Fruit fly (Drosophila melanogaster) whole organism, embryonic: ENCODE measurements around the gene CG11670.

Experiments
- ATbp ChIP-seq: fragments of 200-800 bp; sonication (Bioruptor generic); optimal IDR thresholded peaks from 2 replicates; lab custom pipeline; 2017; ENCODE audit warnings: missing biosample characterization, mild to moderate bottlenecking, missing genetic modification characterization, missing genetic modification reagents
- Bteb2 ChIP-seq: fragments of 200-800 bp; sonication (Bioruptor generic); optimal IDR thresholded peaks from 2 replicates; lab custom pipeline; 2016; ENCODE audit warnings: missing biosample characterization, missing genetic modification characterization
- CG10147 ChIP-seq: fragments of 200-800 bp; sonication (Bioruptor generic); optimal IDR thresholded peaks from 2 replicates; lab custom pipeline; 2019; ENCODE audit warnings: missing biosample characterization, mild to moderate bottlenecking, missing genetic modification characterization, moderate library complexity
- CG12299 ChIP-seq: fragments of 200-800 bp; sonication (Bioruptor generic); optimal IDR thresholded peaks from 2 replicates; lab custom pipeline; 2018; ENCODE audit warnings: missing biosample characterization, mild to moderate bottlenecking, missing genetic modification characterization
- CG14860 ChIP-seq: fragments of 200-800 bp; sonication (Bioruptor generic); IDR thresholded peaks from 3 replicates; pipeline ENCODE4 v1.3.6; 2022; ENCODE audit warnings: missing biosample characterization, missing genetic modification characterization; ENCODE audit not compliant: partially characterized antibody
- CG1602 ChIP-seq: fragments of 200-800 bp; sonication (Bioruptor generic); optimal IDR thresholded peaks from 3 replicates; lab custom pipeline; 2016; ENCODE audit warnings: missing biosample characterization, missing genetic modification characterization
- CG17186 ChIP-seq: fragments of 200-800 bp; sonication (Bioruptor generic); optimal IDR thresholded peaks from 3 replicates; lab custom pipeline; 2017; ENCODE audit warnings: missing biosample characterization, missing genetic modification reagents, missing genetic modification characterization
- CG17802 ChIP-seq: fragments of 200-800 bp; sonication (Bioruptor generic); optimal IDR thresholded peaks from 2 replicates; lab custom pipeline; 2018; ENCODE audit warnings: missing biosample characterization, mild to moderate bottlenecking, missing genetic modification characterization, moderate library complexity
- CG1792 ChIP-seq: fragments of 200-800 bp; sonication (Bioruptor generic); optimal IDR thresholded peaks from 2 replicates; lab custom pipeline; 2016; ENCODE audit warnings: missing biosample characterization, missing genetic modification characterization
- CG18011 ChIP-seq: fragments of 200-800 bp; sonication (Bioruptor generic); optimal IDR thresholded peaks from 2 replicates; lab custom pipeline; 2017; ENCODE audit warnings: missing biosample characterization, missing genetic modification characterization, mild to moderate bottlenecking, moderate library complexity, missing genotype
- CG18476 ChIP-seq: fragments of 200-800 bp; sonication (Bioruptor generic); optimal IDR thresholded peaks from 2 replicates; lab custom pipeline; 2016; ENCODE audit warnings: missing biosample characterization, mild to moderate bottlenecking, missing genetic modification characterization
- CG32772 ChIP-seq: fragments of 200-800 bp; sonication (Bioruptor generic); IDR thresholded peaks from 2 replicates; pipeline ENCODE4 v1.3.6; 2022; ENCODE audit warnings: missing biosample characterization, missing genetic modification characterization
- CG34224 ChIP-seq: fragments of 200-800 bp; sonication (Bioruptor generic); IDR thresholded peaks from 3 replicates; pipeline ENCODE4 v1.3.6; 2022; ENCODE audit warnings: missing biosample characterization, missing genetic modification characterization; ENCODE audit not compliant: partially characterized antibody
- CG3838 ChIP-seq: fragments of 200-800 bp; sonication (Bioruptor generic); optimal IDR thresholded peaks from 3 replicates; lab custom pipeline; 2016; ENCODE audit warnings: missing biosample characterization, missing genetic modification characterization
- CG4404 ChIP-seq: fragments of 200-800 bp; sonication (Bioruptor generic); IDR thresholded peaks from 2 replicates; pipeline ENCODE4 v1.3.6; 2022; ENCODE audit warnings: missing biosample characterization, missing genetic modification characterization
- CG4617 ChIP-seq: fragments of 200-800 bp; sonication (Bioruptor generic); optimal IDR thresholded peaks from 3 replicates; lab custom pipeline; 2016; ENCODE audit warnings: missing biosample characterization, missing genetic modification characterization, borderline replicate concordance
- CG5953 ChIP-seq: fragments of 200-800 bp; sonication (Bioruptor generic); IDR thresholded peaks from 2 replicates; pipeline ENCODE4 v1.3.6; 2022; ENCODE audit warnings: missing biosample characterization, missing genetic modification characterization
- CG6854 ChIP-seq: fragments of 200-800 bp; sonication (Bioruptor generic); optimal IDR thresholded peaks from 3 replicates; lab custom pipeline; 2017; ENCODE audit warnings: missing biosample characterization, mild to moderate bottlenecking, missing genetic modification characterization
- CG7271 ChIP-seq: fragments of 200-800 bp; sonication (Bioruptor generic); optimal IDR thresholded peaks from 2 replicates; lab custom pipeline; 2018; ENCODE audit warnings: missing biosample characterization, mild to moderate bottlenecking, missing genetic modification characterization, moderate library complexity
- CG7357 ChIP-seq: fragments of 200-800 bp; sonication (Bioruptor generic); IDR thresholded peaks from 3 replicates; pipeline ENCODE4 v1.3.6; 2022; ENCODE audit warnings: missing biosample characterization, missing genetic modification characterization
- CG8281 ChIP-seq: fragments of 200-800 bp; sonication (Bioruptor generic); optimal IDR thresholded peaks from 2 replicates; lab custom pipeline; 2018; ENCODE audit warnings: missing biosample characterization, mild to moderate bottlenecking, missing genetic modification characterization, moderate library complexity
- CG8924 ChIP-seq: fragments of 200-800 bp; optimal IDR thresholded peaks from 3 replicates; lab custom pipeline; 2019; ENCODE audit warnings: missing biosample characterization, mild to moderate bottlenecking, missing genetic modification characterization, moderate library complexity
- CG9817 ChIP-seq: fragments of 200-800 bp; sonication (Bioruptor generic); optimal IDR thresholded peaks from 2 replicates; lab custom pipeline; 2018; ENCODE audit warnings: missing biosample characterization, mild to moderate bottlenecking, missing genetic modification characterization, moderate library complexity
- Chrac-16 ChIP-seq: fragments of 200-800 bp; sonication (Bioruptor generic); optimal IDR thresholded peaks from 3 replicates; lab custom pipeline; 2016; ENCODE audit warnings: missing biosample characterization, missing genetic modification characterization
- CoRest ChIP-seq: fragments of 200-800 bp; sonication (Bioruptor generic); optimal IDR thresholded peaks from 3 replicates; lab custom pipeline; 2018; ENCODE audit warnings: missing biosample characterization, mild to moderate bottlenecking, missing genetic modification characterization, moderate library complexity
- Dad ChIP-seq: fragments of 200-800 bp; sonication (Bioruptor generic); optimal IDR thresholded peaks from 3 replicates; lab custom pipeline; 2016; ENCODE audit warnings: missing biosample characterization, missing genetic modification characterization
- Deaf1 ChIP-seq: fragments of 200-800 bp; optimal IDR thresholded peaks from 3 replicates; lab custom pipeline; 2019; ENCODE audit warnings: missing biosample characterization, mild to moderate bottlenecking, missing genetic modification characterization, moderate library complexity
- HmgZ ChIP-seq: fragments of 200-800 bp; sonication (Bioruptor generic); optimal IDR thresholded peaks from 2 replicates; lab custom pipeline; 2018; ENCODE audit warnings: missing biosample characterization, mild to moderate bottlenecking, missing genetic modification characterization
- Med ChIP-seq: fragments of 200-800 bp; sonication (Bioruptor generic); peaks from one replicate; lab custom pipeline; 2016; ENCODE audit warnings: missing biosample characterization, missing genetic modification characterization, mild to moderate bottlenecking, inconsistent platforms, moderate library complexity
- NfI ChIP-seq: fragments of 200-800 bp; sonication (Bioruptor generic); optimal IDR thresholded peaks from 3 replicates; lab custom pipeline; 2018; ENCODE audit warnings: missing biosample characterization, mild to moderate bottlenecking, missing genetic modification characterization, moderate library complexity
- Oli ChIP-seq: fragments of 200-800 bp; sonication (Bioruptor generic); optimal IDR thresholded peaks from 2 replicates; lab custom pipeline; 2018; ENCODE audit warnings: missing biosample characterization, mild to moderate bottlenecking, missing genetic modification characterization, moderate library complexity
- Ssrp ChIP-seq: fragments of 200-800 bp; sonication (Bioruptor generic); optimal IDR thresholded peaks from 2 replicates; lab custom pipeline; 2018; ENCODE audit warnings: missing biosample characterization, mild to moderate bottlenecking, missing genetic modification characterization, moderate library complexity
- Vsx1 ChIP-seq: fragments of 200-800 bp; sonication (Bioruptor generic); optimal IDR thresholded peaks from 2 replicates; lab custom pipeline; 2017; ENCODE audit warnings: missing biosample characterization, mild to moderate bottlenecking, missing genetic modification characterization, missing genetic modification reagents
- ewg ChIP-seq: fragments of 200-800 bp; sonication (Bioruptor generic); optimal IDR thresholded peaks from 3 replicates; lab custom pipeline; 2017; ENCODE audit warnings: mild to moderate bottlenecking, missing biosample characterization, missing genetic modification reagents, missing genetic modification characterization
- insv ChIP-seq, 2 experiments: fragments of 200-800 bp; sonication (Bioruptor generic); optimal IDR thresholded peaks; 3 replicates each; lab custom pipeline; 2016 to 2018; ENCODE audit warnings: missing biosample characterization in 2 of 2, missing genetic modification characterization in 2 of 2
- jigr1 ChIP-seq: fragments of 200-800 bp; sonication (Bioruptor generic); IDR thresholded peaks from 3 replicates; pipeline ENCODE4 v1.3.6; 2022; ENCODE audit warnings: missing biosample characterization, missing genetic modification characterization
- jing ChIP-seq: fragments of 200-800 bp; sonication (Bioruptor generic); optimal IDR thresholded peaks from 2 replicates; lab custom pipeline; 2018; ENCODE audit warnings: missing biosample characterization, mild to moderate bottlenecking, missing genetic modification characterization
- nau ChIP-seq: fragments of 200-800 bp; sonication (Bioruptor generic); optimal IDR thresholded peaks from 3 replicates; lab custom pipeline; 2017; ENCODE audit warnings: missing biosample characterization, mild to moderate bottlenecking, missing genetic modification characterization, missing genetic modification reagents
- odd ChIP-seq: fragments of 200-800 bp; sonication (Bioruptor generic); optimal IDR thresholded peaks from 2 replicates; lab custom pipeline; 2017; ENCODE audit warnings: missing biosample characterization, mild to moderate bottlenecking, missing genetic modification characterization
- pan ChIP-seq, 4 experiments: fragments of >200 bp in 3 of 4; fragments of 200-800 bp in 1 of 4; sonication (Bioruptor generic) in 1 of 4; optimal IDR thresholded peaks in 3 of 4; IDR thresholded peaks in 1 of 4; 2 replicates each; pipeline versions ENCODE4 v1.3.6 to Lab custom; 2017 to 2022; ENCODE audit warnings: missing biosample characterization in 2 of 4, missing genetic modification characterization in 2 of 4, mixed read lengths in 1 of 4
- pnt ChIP-seq: fragments of 200-800 bp; sonication (Bioruptor generic); optimal IDR thresholded peaks from 3 replicates; lab custom pipeline; 2016; ENCODE audit warnings: missing biosample characterization, missing genetic modification characterization
- pum ChIP-seq: fragments of 200-800 bp; sonication (Bioruptor generic); optimal IDR thresholded peaks from 2 replicates; lab custom pipeline; 2016; ENCODE audit warnings: missing biosample characterization, missing genetic modification characterization
- ranshi ChIP-seq: fragments of 200-800 bp; sonication (Bioruptor generic); IDR thresholded peaks from 2 replicates; pipeline ENCODE4 v1.3.6; 2022; ENCODE audit warnings: missing biosample characterization, missing genetic modification characterization
- sc ChIP-seq, 3 experiments: fragments of >200 bp in 2 of 3; fragments of 200-800 bp in 1 of 3; sonication (Bioruptor generic) in 1 of 3; optimal IDR thresholded peaks; 2 replicates in 2 of 3; 3 replicates in 1 of 3; lab custom pipeline; 2017; ENCODE audit warnings: mild to moderate bottlenecking in 1 of 3, missing biosample characterization in 1 of 3, missing genetic modification characterization in 1 of 3, missing genetic modification reagents in 1 of 3
- sna ChIP-seq: fragments of 200-800 bp; sonication (Bioruptor generic); IDR thresholded peaks from 2 replicates; pipeline ENCODE4 v1.3.6; 2022; ENCODE audit warnings: missing biosample characterization, missing genetic modification characterization; ENCODE audit not compliant: partially characterized antibody
- tap ChIP-seq: fragments of 200-800 bp; optimal IDR thresholded peaks from 3 replicates; lab custom pipeline; 2019; ENCODE audit warnings: missing biosample characterization, mild to moderate bottlenecking, missing genetic modification characterization, moderate library complexity
- ttk ChIP-seq: fragments of 200-800 bp; sonication (Bioruptor generic); IDR thresholded peaks from 2 replicates; pipeline ENCODE4 v2.1.2; 2022; ENCODE audit warnings: missing biosample characterization, missing genetic modification characterization
- unpg ChIP-seq: fragments of 200-800 bp; sonication (Bioruptor generic); optimal IDR thresholded peaks from 3 replicates; lab custom pipeline; 2018; ENCODE audit warnings: missing biosample characterization, mild to moderate bottlenecking, missing genetic modification characterization, moderate library complexity
- z ChIP-seq: fragments of 200-800 bp; sonication (Bioruptor generic); IDR thresholded peaks from 3 replicates; pipeline ENCODE4 v1.3.6; 2022; ENCODE audit warnings: missing biosample characterization, missing genetic modification characterization

CG11670 gene

dm6 chr3R:13012351-13012750, 29.5 kb upstream of the CG11670 start (continued):
- no peak for TF ChIP-seq sc (optimal IDR thresholded peaks at IDR 0.05; lab: Kevin White, UChicago)
- TF ChIP-seq sc (GFP tag; optimal IDR thresholded peaks at IDR 0.05; lab: Kevin White, UChicago): no peak
- peak; percentile 57 for TF ChIP-seq CG12299 (tag; lab: Kevin White, UChicago)
- peak; percentile 38 for TF ChIP-seq Oli (tag; lab: Kevin White, UChicago)
- TF ChIP-seq CG1792 (GFP tag; lab: Kevin White, UChicago): no peak
- peak; percentile 58 for TF ChIP-seq NfI (GFP tag; lab: Kevin White, UChicago)
- TF ChIP-seq jigr1 (GFP tag; lab: Robert Waterston, UW): no peak
- peak; percentile 72 for TF ChIP-seq CG32772 (GFP tag; lab: Robert Waterston, UW)
- peak; percentile 55; the same call in 1 of the 2 replicates for TF ChIP-seq ranshi (GFP tag; lab: Robert Waterston, UW)
- TF ChIP-seq HmgZ: no peak
- peak; percentile 96 for TF ChIP-seq Med (GFP tag; lab: Kevin White, UChicago)
- TF ChIP-seq ttk (GFP tag; lab: Robert Waterston, UW): peak; percentile 61; the same call in 1 of the 2 replicates
- no peak for TF ChIP-seq CG4617 (GFP tag; lab: Kevin White, UChicago)
- peak; percentile 17 for TF ChIP-seq CG17186 (GFP tag; lab: Kevin White, UChicago)
- TF ChIP-seq jing (GFP tag; lab: Kevin White, UChicago): no peak
- no peak for TF ChIP-seq CG8281 (tag; lab: Kevin White, UChicago)
- no peak for TF ChIP-seq tap (tag; lab: Kevin White, UChicago)
- TF ChIP-seq CG4404 (GFP tag; lab: Robert Waterston, UW): no peak
- peak; percentile 65 for TF ChIP-seq CG8924 (tag; lab: Kevin White, UChicago)
- peak; percentile 52 for TF ChIP-seq unpg (GFP tag; lab: Kevin White, UChicago)
- TF ChIP-seq Chrac-16 (GFP tag; lab: Kevin White, UChicago): peak; percentile 53
- TF ChIP-seq CG34224 (GFP tag; lab: Robert Waterston, UW): no peak
- TF ChIP-seq CG7271 (tag; lab: Kevin White, UChicago): no peak
- TF ChIP-seq pan (optimal IDR thresholded peaks at IDR 0.05; lab: Kevin White, UChicago): no peak
- TF ChIP-seq pan (GFP tag; optimal IDR thresholded peaks at IDR 0.05 in 1 of 2, IDR thresholded peaks at IDR 0.05 in 1 of 2): peak in 1 of 2 experiments; percentile 78
- TF ChIP-seq CG17802 (tag; lab: Kevin White, UChicago): no peak
- TF ChIP-seq sna: no peak
- TF ChIP-seq nau: no peak
- no peak for TF ChIP-seq Bteb2 (GFP tag; lab: Kevin White, UChicago)
- peak; percentile 26 for TF ChIP-seq CG1602 (GFP tag; lab: Kevin White, UChicago)
- TF ChIP-seq CG5953: 0 out of 2 replicates have a peak, but pooled peaks have one; percentile 24
- peak; percentile 33 for TF ChIP-seq CG9817 (tag; lab: Kevin White, UChicago)
- TF ChIP-seq CG18476: no peak
- TF ChIP-seq CG3838 (GFP tag; lab: Kevin White, UChicago): peak; percentile 54
- TF ChIP-seq CG6854 (GFP tag; lab: Kevin White, UChicago): no peak
- TF ChIP-seq Vsx1 (GFP tag; lab: Kevin White, UChicago): no peak
- TF ChIP-seq Dad (GFP tag; lab: Kevin White, UChicago): peak; percentile 31
- peak; percentile 43 for TF ChIP-seq CG10147 (GFP tag; lab: Kevin White, UChicago)
- peak; percentile 7 for TF ChIP-seq odd
- TF ChIP-seq CoRest: peak; percentile 55
- TF ChIP-seq z (GFP tag; lab: Robert Waterston, UW): no peak
- TF ChIP-seq Deaf1 (tag; lab: Kevin White, UChicago): peak; percentile 26
- TF ChIP-seq pum (GFP tag; lab: Kevin White, UChicago): peak; percentile 40
- TF ChIP-seq pnt (GFP tag; lab: Kevin White, UChicago): peak; percentile 40
- no peak for TF ChIP-seq CG14860 (GFP tag; lab: Robert Waterston, UW)
- peak; percentile 17 for TF ChIP-seq ATbp (GFP tag; lab: Kevin White, UChicago)
- 0 out of 3 replicates have a peak, but pooled peaks have one; percentile 29 for TF ChIP-seq CG7357
- no peak for TF ChIP-seq Ssrp (tag; lab: Kevin White, UChicago)
- no peak for TF ChIP-seq insv (GFP tag; optimal IDR thresholded peaks at IDR 0.05; lab: Kevin White, UChicago)
- TF ChIP-seq ewg (GFP tag; lab: Kevin White, UChicago): peak; percentile 88
- no peak for TF ChIP-seq CG18011
